Worm (Caenorhabditis elegans): ENCODE results near the gene sdz-23.

- TF ChIP-seq nhr-28 (tag; optimal IDR thresholded peaks at IDR 0.05) (no peak), ztf-11 (tag; optimal IDR thresholded peaks at IDR 0.05) (no peak), lin-35 (GFP tag; optimal IDR thresholded peaks at IDR 0.05) (no peak), lin-15B (tag; optimal IDR thresholded peaks at IDR 0.05) (no peak), mep-1 (tag; optimal IDR thresholded peaks at IDR 0.05) (no peak)
Observed at ce11 chrV:8067800-8068199, 31.6 kb upstream of the sdz-23 start, which contains the start of gene str-140.

Measured in whole organism, L1 larva.